Worm (Caenorhabditis elegans) whole organism, young adult: Measurements from ENCODE around the gene fipr-9.

ENCODE experiments used
- B0261.1 ChIP-seq: sonication (generic microtip); optimal IDR thresholded peaks from 2 replicates; lab custom pipeline; 2016; ENCODE audit warnings: mild to moderate bottlenecking, missing genetic modification characterization, moderate library complexity, missing compliant biosample characterization
- F22D6.2 ChIP-seq: sonication (generic microtip); optimal IDR thresholded peaks from 2 replicates; lab custom pipeline; 2016; ENCODE audit warnings: mild to moderate bottlenecking, missing genetic modification characterization, missing compliant biosample characterization
- F23B12.7 ChIP-seq: sonication (generic microtip); optimal IDR thresholded peaks from 2 replicates; lab custom pipeline; 2017; ENCODE audit warnings: missing genetic modification characterization, mild to moderate bottlenecking, missing compliant biosample characterization, antibody characterized with exemption, moderate library complexity; ENCODE audit not compliant: insufficient read depth
- F37B4.10 ChIP-seq: fragments of 200-800 bp; sonication (Bioruptor generic); IDR thresholded peaks from 2 replicates; pipeline ENCODE4 v1.3.6; 2022; ENCODE audit warnings: missing genetic modification characterization, missing compliant biosample characterization
- F39B2.1 ChIP-seq: fragments of 200-800 bp; sonication (Bioruptor generic); IDR thresholded peaks from 2 replicates; pipeline ENCODE4 v1.3.6; 2022; ENCODE audit warnings: missing genetic modification reagents, missing genetic modification characterization, missing compliant biosample characterization
- F49E8.2 ChIP-seq: sonication (generic microtip); optimal IDR thresholded peaks from 3 replicates; lab custom pipeline; 2017; ENCODE audit warnings: missing genetic modification characterization, mild to moderate bottlenecking, missing compliant biosample characterization, antibody characterized with exemption, moderate library complexity; ENCODE audit not compliant: insufficient read depth
- F52B5.7 ChIP-seq: sonication (generic microtip); optimal IDR thresholded peaks from 2 replicates; lab custom pipeline; 2016; ENCODE audit warnings: mild to moderate bottlenecking, missing genetic modification characterization, missing compliant biosample characterization
- atf-7 ChIP-seq: sonication (generic microtip); optimal IDR thresholded peaks from 2 replicates; lab custom pipeline; 2017; ENCODE audit warnings: mild to moderate bottlenecking, missing genetic modification characterization, missing compliant biosample characterization
- athp-1 ChIP-seq: sonication (generic microtip); optimal IDR thresholded peaks from 2 replicates; lab custom pipeline; 2017; ENCODE audit warnings: mild to moderate bottlenecking, missing genetic modification characterization, missing compliant biosample characterization
- attf-3 ChIP-seq: fragments of 200-800 bp; sonication (Bioruptor generic); conservative IDR thresholded peaks from 2 replicates; pipeline ENCODE4 v1.3.6; 2022; ENCODE audit warnings: missing genetic modification reagents, missing genetic modification characterization, missing compliant biosample characterization
- bed-1 ChIP-seq: fragments of 200-800 bp; sonication (Bioruptor generic); IDR thresholded peaks from 2 replicates; pipeline ENCODE4 v1.3.6; 2022; ENCODE audit warnings: missing genetic modification reagents, missing genetic modification characterization, missing compliant biosample characterization
- cebp-1 ChIP-seq, 2 experiments: fragments of 200-800 bp in 1 of 2; sonication (Bioruptor generic) in 1 of 2; sonication (generic microtip) in 1 of 2; IDR thresholded peaks in 1 of 2; optimal IDR thresholded peaks in 1 of 2; 2 replicates each; pipeline versions ENCODE4 v1.3.6 to Lab custom; 2017 to 2022; ENCODE audit warnings: missing compliant biosample characterization in 2 of 2, missing genetic modification characterization in 2 of 2, mild to moderate bottlenecking in 1 of 2, missing genetic modification reagents in 1 of 2, moderate library complexity in 1 of 2
- ceh-27 ChIP-seq: fragments of 200-800 bp; sonication (Bioruptor generic); optimal IDR thresholded peaks from 2 replicates; lab custom pipeline; 2018; ENCODE audit warnings: mild to moderate bottlenecking, missing genetic modification characterization, moderate library complexity, missing compliant biosample characterization
- ceh-91 ChIP-seq: fragments of 200-800 bp; sonication (Bioruptor generic); IDR thresholded peaks from 2 replicates; pipeline ENCODE4 v1.3.6; 2022; ENCODE audit warnings: missing genetic modification reagents, missing genetic modification characterization, missing compliant biosample characterization
- chd-7 ChIP-seq: sonication (generic microtip); optimal IDR thresholded peaks from 2 replicates; lab custom pipeline; 2016; ENCODE audit warnings: mild to moderate bottlenecking, missing genetic modification characterization, moderate library complexity, missing compliant biosample characterization
- dox-1 ChIP-seq: fragments of 200-800 bp; sonication (Bioruptor generic); IDR thresholded peaks from 2 replicates; pipeline ENCODE4 v1.3.6; 2022; ENCODE audit warnings: missing genetic modification reagents, missing genetic modification characterization, missing compliant biosample characterization
- efl-1 ChIP-seq: fragments of 150-350 bp; optimal IDR thresholded peaks from 2 replicates; lab custom pipeline; 2014; ENCODE audit warnings: missing biosample characterization, missing genetic modification reagents, missing genetic modification characterization
- ekl-4 ChIP-seq: fragments of 200-800 bp; sonication (Bioruptor generic); IDR thresholded peaks from 2 replicates; pipeline ENCODE4 v1.3.6; 2022; ENCODE audit warnings: missing genetic modification reagents, missing genetic modification characterization, missing compliant biosample characterization
- gei-17 ChIP-seq: fragments of 200-800 bp; sonication (Bioruptor generic); optimal IDR thresholded peaks from 2 replicates; lab custom pipeline; 2018; ENCODE audit warnings: mild to moderate bottlenecking, missing genetic modification characterization, missing compliant biosample characterization
- hrde-1 ChIP-seq: sonication (generic microtip); optimal IDR thresholded peaks from 2 replicates; lab custom pipeline; 2016; ENCODE audit warnings: missing genetic modification characterization, mild to moderate bottlenecking, missing compliant biosample characterization, moderate library complexity, missing genotype, missing genetic modification reagents, borderline replicate concordance
- hsf-1 ChIP-seq: fragments of 200-800 bp; sonication (Bioruptor generic); IDR thresholded peaks from 2 replicates; pipeline ENCODE4 v1.3.6; 2022; ENCODE audit warnings: missing genetic modification reagents, missing genetic modification characterization, missing compliant biosample characterization
- lag-1 ChIP-seq: fragments of 200-800 bp; sonication (Bioruptor generic); IDR thresholded peaks from 2 replicates; pipeline ENCODE4 v1.3.6; 2022; ENCODE audit warnings: missing genetic modification reagents, missing genetic modification characterization, missing compliant biosample characterization
- let-607 ChIP-seq, 2 experiments: fragments of 200-800 bp in 1 of 2; sonication (Bioruptor generic) in 1 of 2; sonication (generic microtip) in 1 of 2; optimal IDR thresholded peaks; 2 replicates each; lab custom pipeline; 2016 to 2018; ENCODE audit warnings: mild to moderate bottlenecking in 2 of 2, missing compliant biosample characterization in 2 of 2, missing genetic modification characterization in 2 of 2, moderate library complexity in 2 of 2, missing genotype in 1 of 2
- lin-35 ChIP-seq, 3 experiments: fragments of 150-350 bp in 2 of 3; sonication (generic microtip) in 1 of 3; optimal IDR thresholded peaks; 2 replicates each; lab custom pipeline; 2014 to 2018; ENCODE audit warnings: missing biosample characterization in 3 of 3, missing genetic modification characterization in 3 of 3, missing genetic modification reagents in 3 of 3
- lir-1 ChIP-seq: fragments of 200-800 bp; sonication (Bioruptor generic); conservative IDR thresholded peaks from 2 replicates; pipeline ENCODE4 v1.3.6; 2022; ENCODE audit warnings: missing genetic modification reagents, missing genetic modification characterization, missing compliant biosample characterization
- lsl-1 ChIP-seq: fragments of 200-800 bp; sonication (Bioruptor generic); optimal IDR thresholded peaks from 2 replicates; lab custom pipeline; 2018; ENCODE audit warnings: mild to moderate bottlenecking, missing genetic modification characterization, moderate library complexity, missing compliant biosample characterization
- madf-8 ChIP-seq: fragments of 200-800 bp; sonication (Bioruptor generic); conservative IDR thresholded peaks from 2 replicates; pipeline ENCODE4 v1.3.6; 2022; ENCODE audit warnings: missing genetic modification reagents, missing genetic modification characterization, missing compliant biosample characterization
- nfyb-1 ChIP-seq: fragments of 200-800 bp; sonication (Bioruptor generic); IDR thresholded peaks from 2 replicates; pipeline ENCODE4 v1.3.6; 2022; ENCODE audit warnings: missing genetic modification reagents, missing genetic modification characterization, missing compliant biosample characterization
- nhr-27 ChIP-seq: fragments of 200-800 bp; sonication (Bioruptor generic); optimal IDR thresholded peaks from 2 replicates; lab custom pipeline; 2018; ENCODE audit warnings: mild to moderate bottlenecking, missing genetic modification characterization, moderate library complexity, missing compliant biosample characterization
- nhr-80 ChIP-seq: sonication (generic microtip); optimal IDR thresholded peaks from 2 replicates; lab custom pipeline; 2016; ENCODE audit warnings: missing genetic modification characterization, missing compliant biosample characterization
- nhr-90 ChIP-seq: sonication (generic microtip); optimal IDR thresholded peaks from 2 replicates; lab custom pipeline; 2016; ENCODE audit warnings: missing genotype, mild to moderate bottlenecking, missing genetic modification characterization, missing compliant biosample characterization
- pbrm-1 ChIP-seq: fragments of 200-800 bp; sonication (Bioruptor generic); IDR thresholded peaks from 2 replicates; pipeline ENCODE4 v1.3.6; 2022; ENCODE audit warnings: missing genetic modification reagents, missing genetic modification characterization, missing compliant biosample characterization
- pha-4 ChIP-seq: fragments of 150-350 bp; sonication (generic microtip); optimal IDR thresholded peaks from 2 replicates; lab custom pipeline; 2014; ENCODE audit warnings: missing biosample characterization, missing genetic modification reagents, missing genetic modification characterization
- repo-1 ChIP-seq: sonication (generic microtip); optimal IDR thresholded peaks from 2 replicates; lab custom pipeline; 2017; ENCODE audit warnings: mild to moderate bottlenecking, missing genetic modification characterization, missing compliant biosample characterization
- sdz-38 ChIP-seq: sonication (generic microtip); optimal IDR thresholded peaks from 2 replicates; lab custom pipeline; 2016; ENCODE audit warnings: missing genotype, missing genetic modification characterization, missing compliant biosample characterization
- snpc-3.4 ChIP-seq: sonication (generic microtip); optimal IDR thresholded peaks from 2 replicates; lab custom pipeline; 2017; ENCODE audit warnings: missing genetic modification characterization, mild to moderate bottlenecking, missing compliant biosample characterization, antibody characterized with exemption, moderate library complexity, missing genotype, missing genetic modification reagents
- snpc-4 ChIP-seq, 5 experiments: fragments of 150-350 bp in 1 of 5; sonication (generic microtip) in 4 of 5; optimal IDR thresholded peaks; 2 replicates each; lab custom pipeline; 2014 to 2018; ENCODE audit warnings: missing genetic modification characterization in 5 of 5, missing biosample characterization in 3 of 5, antibody characterized with exemption in 2 of 5, mild to moderate bottlenecking in 2 of 5, missing compliant biosample characterization in 2 of 5, missing genotype in 2 of 5, moderate library complexity in 2 of 5, missing genetic modification reagents in 1 of 5
- sptf-2 ChIP-seq: fragments of 200-800 bp; sonication (Bioruptor generic); optimal IDR thresholded peaks from 2 replicates; lab custom pipeline; 2018; ENCODE audit warnings: mild to moderate bottlenecking, missing genetic modification characterization, missing compliant biosample characterization
- xnd-1 ChIP-seq: sonication (generic microtip); optimal IDR thresholded peaks from 2 replicates; lab custom pipeline; 2016; ENCODE audit warnings: missing genotype, missing genetic modification reagents, missing genetic modification characterization, missing compliant biosample characterization
- ztf-25 ChIP-seq: fragments of 200-800 bp; sonication (Bioruptor generic); IDR thresholded peaks from 2 replicates; pipeline ENCODE4 v1.3.6; 2022; ENCODE audit warnings: missing genetic modification reagents, missing genetic modification characterization, missing compliant biosample characterization
- ztf-26 ChIP-seq: sonication (generic microtip); optimal IDR thresholded peaks from 2 replicates; lab custom pipeline; 2017; ENCODE audit warnings: missing genetic modification characterization, missing compliant biosample characterization

Gene fipr-9

ce11 chrV:10256050-10256449 lies 34.6 kb downstream of the fipr-9 start, which contains the start of gene nhr-232:
Gene nhr-232 (plus strand): TSS chrV:10256170.
- TF ChIP-seq F37B4.10 (GFP tag; lab: Robert Waterston, UW) (no peak), cebp-1 (GFP tag; IDR thresholded peaks at IDR 0.05; lab: Robert Waterston, UW) (no peak), cebp-1 (tag; optimal IDR thresholded peaks at IDR 0.05; lab: Kevin White, UChicago) (peak; percentile 32), nhr-80 (tag; lab: Kevin White, UChicago) (peak; percentile 91), pha-4 (peak; percentile 31)

- no peak for TF ChIP-seq ztf-25 (GFP tag; lab: Robert Waterston, UW)
- TF ChIP-seq dox-1, result no peak
- no peak for TF ChIP-seq chd-7 (tag; lab: Kevin White, UChicago)
- TF ChIP-seq athp-1 (tag; lab: Kevin White, UChicago), result no peak
- no peak for TF ChIP-seq nhr-80 (tag; lab: Kevin White, UChicago)
- no peak for TF ChIP-seq B0261.1 (tag; lab: Kevin White, UChicago)
- TF ChIP-seq sptf-2 (GFP tag; lab: Kevin White, UChicago), result no peak
- no peak for TF ChIP-seq atf-7
- no peak for TF ChIP-seq ceh-27 (GFP tag; lab: Kevin White, UChicago)
These were observed 39.0 kb downstream of the fipr-9 start, which contains the start of gene sri-18 for ce11 chrV:10260460-10260859. Gene sri-18 (minus strand): TSS chrV:10260560.

ce11 chrV:10265019-10265418 lies 43.6 kb downstream of the fipr-9 start:
- TF ChIP-seq bed-1 (GFP tag; lab: Robert Waterston, UW) (no peak), lag-1 (GFP tag; lab: Robert Waterston, UW) (no peak), F37B4.10 (GFP tag; lab: Robert Waterston, UW) (no peak), nfyb-1 (GFP tag; lab: Robert Waterston, UW) (no peak), nhr-27 (no peak), let-607 (tag; optimal IDR thresholded peaks at IDR 0.05; lab: Kevin White, UChicago) (no peak), hsf-1 (GFP tag; lab: Robert Waterston, UW) (no peak), F22D6.2 (tag; lab: Kevin White, UChicago) (no peak), sdz-38 (tag; lab: Kevin White, UChicago) (no peak)

ce11 chrV:10266050-10266449 lies 44.6 kb downstream of the fipr-9 start:
- TF ChIP-seq repo-1 (tag; lab: Kevin White, UChicago) (no peak), nfyb-1 (GFP tag; lab: Robert Waterston, UW) (no peak), ceh-91 (no peak), pbrm-1 (GFP tag; lab: Robert Waterston, UW) (no peak), ekl-4 (GFP tag; lab: Robert Waterston, UW) (no peak), F23B12.7 (tag; lab: Kevin White, UChicago) (no peak), gei-17 (GFP tag; lab: Kevin White, UChicago) (no peak), lsl-1 (GFP tag; lab: Kevin White, UChicago) (no peak), nhr-90 (tag; lab: Kevin White, UChicago) (no peak), xnd-1 (no peak), madf-8 (GFP tag; lab: Robert Waterston, UW) (no peak), hrde-1 (no peak)

- TF ChIP-seq lin-35 (GFP tag; optimal IDR thresholded peaks at IDR 0.05; lab: Kevin White, UChicago) (no peak), ztf-26 (tag; lab: Kevin White, UChicago) (no peak), efl-1 (no peak), lir-1 (no peak), F39B2.1 (GFP tag; lab: Robert Waterston, UW) (no peak), ceh-27 (GFP tag; lab: Kevin White, UChicago) (no peak), attf-3 (GFP tag; lab: Robert Waterston, UW) (no peak), snpc-4 (GFP tag; optimal IDR thresholded peaks at IDR 0.05; lab: Kevin White, UChicago) (no peak), snpc-4 (tag; optimal IDR thresholded peaks at IDR 0.05; lab: Kevin White, UChicago) (no peak), snpc-3.4 (tag; lab: Kevin White, UChicago) (no peak), F52B5.7 (tag; lab: Kevin White, UChicago) (no peak), nhr-80 (tag; lab: Kevin White, UChicago) (no peak), athp-1 (tag; lab: Kevin White, UChicago) (no peak), F49E8.2 (tag; lab: Kevin White, UChicago) (no peak), ztf-25 (GFP tag; lab: Robert Waterston, UW) (no peak)
These were observed 48.8 kb downstream of the fipr-9 start, which contains the start of gene ric-4 for ce11 chrV:10270214-10270613. Gene ric-4 (minus strand): TSS chrV:10270314.
